Worm (Caenorhabditis elegans): ENCODE data around the gene B0272.4.

Gene B0272.4

DNA sequence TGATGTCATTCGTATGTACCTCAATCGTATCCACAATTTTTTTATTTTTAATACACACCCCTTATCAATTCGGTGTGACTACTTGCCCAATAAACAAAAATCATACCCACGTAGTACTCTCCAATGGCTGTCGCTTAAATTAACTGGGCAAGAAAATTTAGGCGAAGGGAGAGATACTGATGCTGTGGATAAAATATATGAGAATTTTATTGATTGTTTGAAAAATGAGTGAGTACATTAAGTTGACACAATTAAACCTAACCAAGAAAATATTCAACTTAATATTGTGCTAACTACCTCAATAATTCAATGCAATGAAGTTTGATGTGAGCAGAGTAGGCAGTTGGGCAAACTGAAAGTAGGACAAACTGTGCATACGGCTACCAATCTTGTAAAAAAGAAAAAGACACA is 37.5 kb downstream of the B0272.4 start (continued):
- TF ChIP-seq elt-3 (tag; optimal IDR thresholded peaks at IDR 0.05), result peak in 5 of 6 experiments; percentile 44 to 100 (median 92)
- peak; percentile 99 for TF ChIP-seq ztf-4 (tag; optimal IDR thresholded peaks at IDR 0.05)
- TF ChIP-seq ama-1 (optimal IDR thresholded peaks at IDR 0.05), result no peak
- TF ChIP-seq mdl-1 (tag; optimal IDR thresholded peaks at IDR 0.05), result peak; percentile 71 to 90
- peak; percentile 92 for TF ChIP-seq isw-1 (GFP tag; IDR thresholded peaks at IDR 0.05)
- TF ChIP-seq tbx-2 (tag; optimal IDR thresholded peaks at IDR 0.05), result peak; percentile 99
- TF ChIP-seq ceh-8 (GFP tag; optimal IDR thresholded peaks at IDR 0.05), result peak; percentile 99
- peak; percentile 91 for TF ChIP-seq efl-3 (GFP tag; optimal IDR thresholded peaks at IDR 0.05)
- peak; percentile 100 for TF ChIP-seq lin-39 (tag; optimal IDR thresholded peaks at IDR 0.05)
- TF ChIP-seq nhr-76 (tag; optimal IDR thresholded peaks at IDR 0.05), result peak; percentile 100
- TF ChIP-seq lir-3 (tag; optimal IDR thresholded peaks at IDR 0.05; ENCODE audit: poor library complexity), result peak; percentile 94
- peak; percentile 99 for TF ChIP-seq fos-1 (tag; optimal IDR thresholded peaks at IDR 0.05)
- TF ChIP-seq aha-1 (tag; optimal IDR thresholded peaks at IDR 0.05), result peak; percentile 85
- peak; percentile 100 for TF ChIP-seq nhr-11 (tag; optimal IDR thresholded peaks at IDR 0.05)
- peak; percentile 79 to 96 for TF ChIP-seq ztf-11 (tag; optimal IDR thresholded peaks at IDR 0.05)
- TF ChIP-seq dpl-1 (GFP tag; optimal IDR thresholded peaks at IDR 0.05), result peak; percentile 44 to 71 (median 64)
- TF ChIP-seq lin-15B (tag; optimal IDR thresholded peaks at IDR 0.05), result peak; percentile 50
- TF ChIP-seq blmp-1 (tag; optimal IDR thresholded peaks at IDR 0.05), result peak; percentile 61
- TF ChIP-seq pax-3 (tag; optimal IDR thresholded peaks at IDR 0.05), result peak; percentile 96
- TF ChIP-seq sup-37 (GFP tag; optimal IDR thresholded peaks at IDR 0.05), result peak; percentile 94
- peak; percentile 93 for TF ChIP-seq snpc-4 (tag; optimal IDR thresholded peaks at IDR 0.05)
- peak; percentile 91 for TF ChIP-seq pqm-1 (tag; optimal IDR thresholded peaks at IDR 0.05)
- peak; percentile 97 for TF ChIP-seq mab-9 (GFP tag; IDR thresholded peaks at IDR 0.05)
- TF ChIP-seq elt-2 (tag; optimal IDR thresholded peaks at IDR 0.05), result peak; percentile 96
- peak; percentile 99 for TF ChIP-seq aly-2 (tag; optimal IDR thresholded peaks at IDR 0.05)
- peak; percentile 48 for TF ChIP-seq ceh-90 (tag; optimal IDR thresholded peaks at IDR 0.05)
- TF ChIP-seq nhr-237 (tag; optimal IDR thresholded peaks at IDR 0.05), result peak; percentile 100
- peak; percentile 100 for TF ChIP-seq fkh-10 (GFP tag; optimal IDR thresholded peaks at IDR 0.05)
- peak; percentile 100 for TF ChIP-seq jun-1 (tag; optimal IDR thresholded peaks at IDR 0.05)
- peak; percentile 93 for TF ChIP-seq egl-27 (tag; optimal IDR thresholded peaks at IDR 0.05)
- TF ChIP-seq fkh-8 (tag; optimal IDR thresholded peaks at IDR 0.05), result peak; percentile 96
- TF ChIP-seq zag-1 (tag; optimal IDR thresholded peaks at IDR 0.05), result peak; percentile 97
- peak; percentile 100 for TF ChIP-seq mep-1 (tag; optimal IDR thresholded peaks at IDR 0.05)
- peak; percentile 68 to 93 for TF ChIP-seq lin-35 (GFP tag; optimal IDR thresholded peaks at IDR 0.05)
- TF ChIP-seq nhr-19 (GFP tag; conservative IDR thresholded peaks at IDR 0.05), result peak; percentile 98
- TF ChIP-seq hpl-2 (GFP tag; optimal IDR thresholded peaks at IDR 0.05), result peak; percentile 99
- TF ChIP-seq nhr-12 (tag; optimal IDR thresholded peaks at IDR 0.05), result peak; percentile 87
- TF ChIP-seq sox-4 (tag; optimal IDR thresholded peaks at IDR 0.05), result peak; percentile 100
- TF ChIP-seq vab-15 (tag; optimal IDR thresholded peaks at IDR 0.05), result peak; percentile 71
- peak; percentile 99 for TF ChIP-seq skn-1 (tag; optimal IDR thresholded peaks at IDR 0.05)
- no peak for TF ChIP-seq tlp-1 (tag; optimal IDR thresholded peaks at IDR 0.05)
- TF ChIP-seq efl-1 (optimal IDR thresholded peaks at IDR 0.05), result peak; percentile 84 to 88
- peak; percentile 54 to 97 for TF ChIP-seq efl-1 (GFP tag; optimal IDR thresholded peaks at IDR 0.05 in 1 of 2)
- peak; percentile 44 for TF ChIP-seq ceh-63 (GFP tag; optimal IDR thresholded peaks at IDR 0.05)
- TF ChIP-seq alr-1 (tag; optimal IDR thresholded peaks at IDR 0.05; ENCODE audit: borderline replicate concordance), result no peak
- peak; percentile 99 for TF ChIP-seq nhr-20 (tag; optimal IDR thresholded peaks at IDR 0.05)
- TF ChIP-seq swsn-7 (tag; optimal IDR thresholded peaks at IDR 0.05), result peak; percentile 99
- peak; percentile 100 for TF ChIP-seq nhr-47 (tag; optimal IDR thresholded peaks at IDR 0.05)
- peak; percentile 91 for TF ChIP-seq unc-98 (GFP tag; IDR thresholded peaks at IDR 0.05)
- peak; percentile 85 for TF ChIP-seq hlh-4 (tag; optimal IDR thresholded peaks at IDR 0.05)
- no peak for TF ChIP-seq sptf-1 (tag; optimal IDR thresholded peaks at IDR 0.05)
- peak; percentile 95 for TF ChIP-seq unc-86 (tag; optimal IDR thresholded peaks at IDR 0.05)
- TF ChIP-seq unc-30 (tag; optimal IDR thresholded peaks at IDR 0.05), result peak; percentile 93
- peak; percentile 87 for TF ChIP-seq ces-1 (GFP tag; optimal IDR thresholded peaks at IDR 0.05)

Measured in whole organism, L1 larva.